Fruit fly (Drosophila melanogaster) whole organism, embryonic: ENCODE measurements around the gene Actn.

Experiments
- Abd-B ChIP-seq: fragments of 200-800 bp; sonication (Bioruptor generic); optimal IDR thresholded peaks from 2 replicates; lab custom pipeline; 2018; ENCODE audit warnings: missing biosample characterization, mild to moderate bottlenecking, missing genetic modification characterization, moderate library complexity
- Adf1 ChIP-seq: fragments of 200-800 bp; sonication (Bioruptor generic); IDR thresholded peaks from 2 replicates; pipeline ENCODE4 v1.3.6; 2022; ENCODE audit warnings: missing biosample characterization, missing genetic modification characterization
- Antp ChIP-seq: fragments of 200-800 bp; sonication (Bioruptor generic); optimal IDR thresholded peaks from 3 replicates; lab custom pipeline; 2016; ENCODE audit warnings: missing biosample characterization, missing genetic modification characterization
- Asciz ChIP-seq: fragments of 200-800 bp; sonication (Bioruptor generic); optimal IDR thresholded peaks from 2 replicates; lab custom pipeline; 2017; ENCODE audit warnings: missing biosample characterization, mild to moderate bottlenecking, missing genetic modification characterization, missing genetic modification reagents
- Bgb ChIP-seq: fragments of 200-800 bp; sonication (Bioruptor generic); IDR thresholded peaks from 2 replicates; pipeline ENCODE4 v1.3.6; 2022; ENCODE audit warnings: missing biosample characterization, missing genetic modification characterization; ENCODE audit not compliant: partially characterized antibody
- C15 ChIP-seq: fragments of 200-800 bp; sonication (Bioruptor generic); IDR thresholded peaks from 3 replicates; pipeline ENCODE4 v1.3.6; 2022; ENCODE audit warnings: missing biosample characterization, missing genetic modification characterization
- CG10543 ChIP-seq: fragments of 200-800 bp; sonication (Bioruptor generic); optimal IDR thresholded peaks from 3 replicates; lab custom pipeline; 2017; ENCODE audit warnings: missing biosample characterization, mild to moderate bottlenecking, missing genetic modification characterization, moderate library complexity
- CG10565 ChIP-seq: fragments of 200-800 bp; sonication (Bioruptor generic); optimal IDR thresholded peaks from 3 replicates; lab custom pipeline; 2016; ENCODE audit warnings: missing biosample characterization, mild to moderate bottlenecking, missing genetic modification characterization
- CG11398 ChIP-seq: fragments of 200-800 bp; sonication (Bioruptor generic); optimal IDR thresholded peaks from 2 replicates; lab custom pipeline; 2016; ENCODE audit warnings: missing biosample characterization, missing genetic modification characterization
- CG17361 ChIP-seq: fragments of 200-800 bp; sonication (Bioruptor generic); IDR thresholded peaks from 3 replicates; pipeline ENCODE4 v1.3.6; 2022; ENCODE audit warnings: missing biosample characterization, missing genetic modification characterization
- CG30020 ChIP-seq: fragments of 200-800 bp; optimal IDR thresholded peaks from 2 replicates; lab custom pipeline; 2019; ENCODE audit warnings: missing biosample characterization, mild to moderate bottlenecking, missing genetic modification characterization, moderate library complexity
- CG30431 ChIP-seq: fragments of 200-800 bp; sonication (Bioruptor generic); optimal IDR thresholded peaks from 2 replicates; lab custom pipeline; 2017; ENCODE audit warnings: missing biosample characterization, missing genetic modification characterization
- CG3838 ChIP-seq: fragments of 200-800 bp; sonication (Bioruptor generic); optimal IDR thresholded peaks from 3 replicates; lab custom pipeline; 2016; ENCODE audit warnings: missing biosample characterization, missing genetic modification characterization
- CG4424 ChIP-seq: fragments of 200-800 bp; sonication (Bioruptor generic); optimal IDR thresholded peaks from 3 replicates; lab custom pipeline; 2016; ENCODE audit warnings: missing biosample characterization, missing genetic modification characterization
- CG6813 ChIP-seq: fragments of 200-800 bp; sonication (Bioruptor generic); optimal IDR thresholded peaks from 2 replicates; lab custom pipeline; 2017; ENCODE audit warnings: missing biosample characterization, missing genetic modification characterization, mild to moderate bottlenecking, moderate library complexity, missing genetic modification reagents
- CG7271 ChIP-seq: fragments of 200-800 bp; sonication (Bioruptor generic); optimal IDR thresholded peaks from 2 replicates; lab custom pipeline; 2018; ENCODE audit warnings: missing biosample characterization, mild to moderate bottlenecking, missing genetic modification characterization, moderate library complexity
- CG7372 ChIP-seq: fragments of 200-800 bp; sonication (Bioruptor generic); IDR thresholded peaks from 2 replicates; pipeline ENCODE4 v1.3.6; 2022; ENCODE audit warnings: missing biosample characterization, missing genetic modification characterization
- CG7556 ChIP-seq: fragments of 200-800 bp; sonication (Bioruptor generic); optimal IDR thresholded peaks from 2 replicates; lab custom pipeline; 2017; ENCODE audit warnings: missing biosample characterization, mild to moderate bottlenecking, missing genetic modification characterization
- CG8290 ChIP-seq, 3 experiments: fragments of 200-800 bp; sonication (Bioruptor generic); optimal IDR thresholded peaks; 2 replicates each; lab custom pipeline; 2016 to 2019; ENCODE audit warnings: missing biosample characterization in 3 of 3, missing genetic modification characterization in 3 of 3, mild to moderate bottlenecking in 2 of 3, moderate library complexity in 1 of 3
- CG8478 ChIP-seq: fragments of >200 bp; optimal IDR thresholded peaks from 2 replicates; lab custom pipeline; 2018
- CG9215 ChIP-seq: fragments of 200-800 bp; sonication (Bioruptor generic); IDR thresholded peaks from 2 replicates; pipeline ENCODE4 v1.3.6; 2022; ENCODE audit warnings: missing biosample characterization, missing genetic modification characterization
- CHES-1-like ChIP-seq: fragments of 200-800 bp; sonication (Bioruptor generic); optimal IDR thresholded peaks from 2 replicates; lab custom pipeline; 2016; ENCODE audit warnings: missing biosample characterization, missing genetic modification characterization
- Gug ChIP-seq: fragments of 200-800 bp; sonication (Bioruptor generic); IDR thresholded peaks from 4 replicates; pipeline ENCODE4 v1.3.6; 2022; ENCODE audit warnings: missing biosample characterization, missing genetic modification characterization
- HLHmδ ChIP-seq: fragments of 200-800 bp; sonication (Bioruptor generic); optimal IDR thresholded peaks from 2 replicates; lab custom pipeline; 2018; ENCODE audit warnings: missing biosample characterization, mild to moderate bottlenecking, missing genetic modification characterization, moderate library complexity
- HmgZ ChIP-seq: fragments of 200-800 bp; sonication (Bioruptor generic); optimal IDR thresholded peaks from 2 replicates; lab custom pipeline; 2018; ENCODE audit warnings: missing biosample characterization, mild to moderate bottlenecking, missing genetic modification characterization
- Jarid2 ChIP-seq: fragments of 200-800 bp; sonication (Bioruptor generic); optimal IDR thresholded peaks from 3 replicates; lab custom pipeline; 2017; ENCODE audit warnings: mild to moderate bottlenecking, missing biosample characterization, missing genetic modification reagents, missing genetic modification characterization
- MBD-R2 ChIP-seq: fragments of 200-800 bp; sonication (Bioruptor generic); IDR thresholded peaks from 2 replicates; pipeline ENCODE4 v1.3.6; 2022; ENCODE audit warnings: missing biosample characterization, missing genetic modification characterization
- Max ChIP-seq: fragments of 200-800 bp; sonication (Bioruptor generic); optimal IDR thresholded peaks from 2 replicates; lab custom pipeline; 2016; ENCODE audit warnings: missing biosample characterization, mild to moderate bottlenecking, missing genetic modification characterization
- Nf-YA ChIP-seq: fragments of 200-800 bp; sonication (Bioruptor generic); IDR thresholded peaks from 2 replicates; pipeline ENCODE4 v1.3.6; 2022; ENCODE audit warnings: missing biosample characterization, missing genetic modification characterization
- PHDP ChIP-seq: fragments of 200-800 bp; sonication (Bioruptor generic); optimal IDR thresholded peaks from 3 replicates; lab custom pipeline; 2018; ENCODE audit warnings: missing biosample characterization, mild to moderate bottlenecking, missing genetic modification characterization, moderate library complexity
- Stat92E ChIP-seq, 3 experiments: fragments of >200 bp in 2 of 3; fragments of 200-800 bp in 1 of 3; sonication (Bioruptor generic) in 1 of 3; optimal IDR thresholded peaks; 2 replicates each; lab custom pipeline; 2017 to 2019; ENCODE audit warnings: missing biosample characterization in 3 of 3, missing genetic modification characterization in 3 of 3, mild to moderate bottlenecking in 1 of 3, moderate library complexity in 1 of 3
- Vsx1 ChIP-seq: fragments of 200-800 bp; sonication (Bioruptor generic); optimal IDR thresholded peaks from 2 replicates; lab custom pipeline; 2017; ENCODE audit warnings: missing biosample characterization, mild to moderate bottlenecking, missing genetic modification characterization, missing genetic modification reagents
- Xrp1 ChIP-seq: fragments of 200-800 bp; sonication (Bioruptor generic); IDR thresholded peaks from 2 replicates; pipeline ENCODE4 v1.3.6; 2022; ENCODE audit warnings: missing biosample characterization, missing genetic modification characterization
- ap ChIP-seq: fragments of 200-800 bp; sonication (Bioruptor generic); IDR thresholded peaks from 2 replicates; pipeline ENCODE4 v1.3.6; 2022; ENCODE audit warnings: missing biosample characterization, missing genetic modification characterization
- bbx ChIP-seq: fragments of 200-800 bp; sonication (Bioruptor generic); IDR thresholded peaks from 2 replicates; pipeline ENCODE4 v1.3.6; 2022; ENCODE audit warnings: missing biosample characterization, missing genetic modification characterization; ENCODE audit not compliant: partially characterized antibody
- bsh ChIP-seq, 2 experiments: fragments of 200-800 bp; sonication (Bioruptor generic); optimal IDR thresholded peaks; 2 replicates each; lab custom pipeline; 2017 to 2018; ENCODE audit warnings: mild to moderate bottlenecking in 2 of 2, missing biosample characterization in 2 of 2, missing genetic modification characterization in 2 of 2, moderate library complexity in 1 of 2
- cg ChIP-seq: fragments of 200-800 bp; sonication (Bioruptor generic); optimal IDR thresholded peaks from 3 replicates; lab custom pipeline; 2019; ENCODE audit warnings: missing biosample characterization, mild to moderate bottlenecking, missing genetic modification characterization, moderate library complexity
- dati ChIP-seq: fragments of 200-800 bp; sonication (Bioruptor generic); IDR thresholded peaks from 2 replicates; pipeline ENCODE4 v1.3.6; 2022; ENCODE audit warnings: missing biosample characterization, missing genetic modification characterization
- dmrt11E ChIP-seq: fragments of 200-800 bp; sonication (Bioruptor generic); optimal IDR thresholded peaks from 3 replicates; lab custom pipeline; 2018; ENCODE audit warnings: missing biosample characterization, mild to moderate bottlenecking, missing genetic modification characterization, moderate library complexity
- en ChIP-seq: fragments of 200-800 bp; sonication (Bioruptor generic); optimal IDR thresholded peaks from 2 replicates; lab custom pipeline; 2016; ENCODE audit warnings: missing biosample characterization, missing genetic modification characterization
- grau ChIP-seq: fragments of 200-800 bp; optimal IDR thresholded peaks from 3 replicates; lab custom pipeline; 2019; ENCODE audit warnings: missing biosample characterization, mild to moderate bottlenecking, missing genetic modification characterization, moderate library complexity
- h ChIP-seq: fragments of >200 bp; optimal IDR thresholded peaks from 2 replicates; lab custom pipeline; 2017
- jigr1 ChIP-seq: fragments of 200-800 bp; sonication (Bioruptor generic); IDR thresholded peaks from 3 replicates; pipeline ENCODE4 v1.3.6; 2022; ENCODE audit warnings: missing biosample characterization, missing genetic modification characterization
- onecut ChIP-seq: fragments of 200-800 bp; sonication (Bioruptor generic); IDR thresholded peaks from 2 replicates; pipeline ENCODE4 v1.3.6; 2022; ENCODE audit warnings: missing biosample characterization, missing genetic modification characterization
- pzg ChIP-seq: fragments of 200-800 bp; sonication (Bioruptor generic); optimal IDR thresholded peaks from 3 replicates; lab custom pipeline; 2018; ENCODE audit warnings: missing biosample characterization, mild to moderate bottlenecking, missing genetic modification characterization, moderate library complexity
- rib ChIP-seq: fragments of 200-800 bp; sonication (Bioruptor generic); IDR thresholded peaks from 2 replicates; pipeline ENCODE4 v1.3.6; 2022; ENCODE audit warnings: missing biosample characterization, missing genetic modification characterization
- schlank ChIP-seq: fragments of 200-800 bp; sonication (Bioruptor generic); optimal IDR thresholded peaks from 2 replicates; lab custom pipeline; 2018; ENCODE audit warnings: missing biosample characterization, mild to moderate bottlenecking, missing genetic modification characterization
- wor ChIP-seq: fragments of 200-800 bp; sonication (Bioruptor generic); IDR thresholded peaks from 2 replicates; pipeline ENCODE4 v1.3.6; 2022; ENCODE audit warnings: missing biosample characterization, missing genetic modification characterization
- zfh2 ChIP-seq: fragments of 200-800 bp; sonication (Bioruptor generic); optimal IDR thresholded peaks from 2 replicates; lab custom pipeline; 2016; ENCODE audit warnings: missing biosample characterization, missing genetic modification characterization

Actn gene

dm6 chrX:2009453-2010009 is 32.6 kb downstream of the Actn start (continued):
- TF ChIP-seq Gug (GFP tag; lab: Robert Waterston, UW) (peak; percentile 34; the same call in 2 of the 4 replicates), HmgZ (tag; lab: Kevin White, UChicago) (peak; percentile 5), cg (GFP tag; lab: Kevin White, UChicago) (no peak), CG8290 (GFP tag; optimal IDR thresholded peaks at IDR 0.05; lab: Kevin White, UChicago) (no peak), CG8290 (tag; optimal IDR thresholded peaks at IDR 0.05; lab: Kevin White, UChicago) (peak in 1 of 2 experiments; percentile 86), Stat92E (GFP tag; optimal IDR thresholded peaks at IDR 0.05; lab: Kevin White, UChicago) (no peak), C15 (GFP tag; lab: Robert Waterston, UW) (peak; percentile 36; the same call in 1 of the 3 replicates), pzg (peak; percentile 23), CG30020 (tag; lab: Kevin White, UChicago) (peak; percentile 52), Max (GFP tag; lab: Kevin White, UChicago) (peak; percentile 56), grau (tag; lab: Kevin White, UChicago) (peak; percentile 80), en (GFP tag; lab: Kevin White, UChicago) (peak; percentile 13), CG4424 (GFP tag; lab: Kevin White, UChicago) (peak; percentile 81), CG3838 (GFP tag; lab: Kevin White, UChicago) (peak; percentile 51), Bgb (no peak), jigr1 (GFP tag; lab: Robert Waterston, UW) (peak; percentile 67; the same call in 1 of the 3 replicates), CG8478 (lab: Kevin White, UChicago) (no peak), rib (no peak), h (no peak), CG7372 (GFP tag; lab: Robert Waterston, UW) (0 out of 2 replicates have a peak, but pooled peaks have one; percentile 37), dmrt11E (tag; lab: Kevin White, UChicago) (peak; percentile 78), CG6813 (GFP tag; lab: Kevin White, UChicago) (no peak), Xrp1 (peak; percentile 64; the same call in 1 of the 2 replicates), CG17361 (GFP tag; lab: Robert Waterston, UW) (peak; percentile 94), Asciz (GFP tag; lab: Kevin White, UChicago) (peak; percentile 62), onecut (GFP tag; lab: Robert Waterston, UW) (0 out of 2 replicates have a peak, but pooled peaks have one; percentile 34), Antp (GFP tag; lab: Kevin White, UChicago) (peak; percentile 68), PHDP (tag; lab: Kevin White, UChicago) (peak; percentile 61), CG7556 (peak; percentile 86), wor (GFP tag; lab: Robert Waterston, UW) (peak; percentile 23; the same call in 1 of the 2 replicates), Abd-B (GFP tag; lab: Kevin White, UChicago) (peak; percentile 67), CG30431 (GFP tag; lab: Kevin White, UChicago) (peak; percentile 60), HLHmδ (GFP tag; lab: Kevin White, UChicago) (no peak), CG7271 (no peak), bbx (GFP tag; lab: Robert Waterston, UW) (no peak), CG10565 (GFP tag; lab: Kevin White, UChicago) (no peak), ap (no peak), CG9215 (peak; percentile 60), MBD-R2 (GFP tag; lab: Robert Waterston, UW) (no peak; the same call in 1 of the 2 replicates), zfh2 (GFP tag; lab: Kevin White, UChicago) (peak; percentile 76), Adf1 (GFP tag; lab: Robert Waterston, UW) (peak; percentile 10; the same call in 1 of the 2 replicates), CG10543 (GFP tag; lab: Kevin White, UChicago) (peak; percentile 76), Nf-YA (no peak), CG11398 (GFP tag; lab: Kevin White, UChicago) (peak; percentile 28), dati (GFP tag; lab: Robert Waterston, UW) (no peak), Jarid2 (GFP tag; lab: Kevin White, UChicago) (peak; percentile 28), Vsx1 (GFP tag; lab: Kevin White, UChicago) (peak; percentile 29), CHES-1-like (GFP tag; lab: Kevin White, UChicago) (peak; percentile 52), schlank (tag; lab: Kevin White, UChicago) (peak; percentile 15), bsh (GFP tag; optimal IDR thresholded peaks at IDR 0.05; lab: Kevin White, UChicago) (peak in 1 of 2 experiments; percentile 63)
